Worm (Caenorhabditis elegans): ENCODE data around the gene nhr-99.

Gene nhr-99

ce11 chrV:467507-467906, 7.1 kb upstream of the nhr-99 start:
- TF ChIP-seq efl-1 (optimal IDR thresholded peaks at IDR 0.05) (no peak), efl-1 (GFP tag; optimal IDR thresholded peaks at IDR 0.05 in 1 of 2) (peak in 1 of 2 experiments; percentile 85), ceh-63 (GFP tag; optimal IDR thresholded peaks at IDR 0.05) (no peak)

ce11 chrV:468460-468859, 6.1 kb upstream of the nhr-99 start, which contains the start of gene srbc-57:
Gene srbc-57, minus strand, starts transcription at chrV:468560.
- TF ChIP-seq fkh-4 (tag; optimal IDR thresholded peaks at IDR 0.05; ENCODE audit: borderline replicate concordance) = no peak
- no peak for TF ChIP-seq aly-2 (tag; optimal IDR thresholded peaks at IDR 0.05)
- peak; percentile 14 for TF ChIP-seq fkh-8 (tag; optimal IDR thresholded peaks at IDR 0.05)
- no peak for TF ChIP-seq tlp-1 (tag; optimal IDR thresholded peaks at IDR 0.05)
- TF ChIP-seq mep-1 (tag; optimal IDR thresholded peaks at IDR 0.05) = no peak

ce11 chrV:472589-472988, 2.0 kb upstream of the nhr-99 start, which contains the start of gene srt-31:
Gene srt-31, plus strand, starts transcription at chrV:472889.
- TF ChIP-seq ztf-4 (tag; optimal IDR thresholded peaks at IDR 0.05) (no peak), isw-1 (GFP tag; IDR thresholded peaks at IDR 0.05) (no peak), aha-1 (tag; optimal IDR thresholded peaks at IDR 0.05) (no peak), elt-3 (tag; optimal IDR thresholded peaks at IDR 0.05) (no peak), ceh-90 (tag; optimal IDR thresholded peaks at IDR 0.05) (no peak), dsc-1 (tag; optimal IDR thresholded peaks at IDR 0.05) (no peak), egl-27 (tag; optimal IDR thresholded peaks at IDR 0.05) (no peak), vab-15 (tag; optimal IDR thresholded peaks at IDR 0.05) (no peak), pax-3 (tag; optimal IDR thresholded peaks at IDR 0.05) (no peak), ztf-11 (tag; optimal IDR thresholded peaks at IDR 0.05) (no peak), aly-2 (tag; optimal IDR thresholded peaks at IDR 0.05) (no peak), nhr-11 (tag; optimal IDR thresholded peaks at IDR 0.05) (no peak), nhr-84 (tag; optimal IDR thresholded peaks at IDR 0.05) (no peak), tbx-2 (tag; optimal IDR thresholded peaks at IDR 0.05) (no peak), nhr-77 (tag; optimal IDR thresholded peaks at IDR 0.05) (no peak), egl-13 (tag; optimal IDR thresholded peaks at IDR 0.05) (no peak), grh-1 (GFP tag; IDR thresholded peaks at IDR 0.05) (no peak), C16A3.4 (tag; optimal IDR thresholded peaks at IDR 0.05) (no peak)

ce11 chrV:477664-478212, 3.2 kb downstream of the nhr-99 start, which contains the start of gene nhr-55:
Gene nhr-55, plus strand, starts transcription at chrV:478162.
- TF ChIP-seq nhr-71 (tag; optimal IDR thresholded peaks at IDR 0.05) (no peak), nhr-77 (tag; optimal IDR thresholded peaks at IDR 0.05) (no peak), nhr-237 (tag; optimal IDR thresholded peaks at IDR 0.05) (no peak), elt-2 (tag; optimal IDR thresholded peaks at IDR 0.05) (peak; percentile 14), lin-15B (tag; optimal IDR thresholded peaks at IDR 0.05) (no peak), nhr-11 (tag; optimal IDR thresholded peaks at IDR 0.05) (no peak), nhr-28 (tag; optimal IDR thresholded peaks at IDR 0.05) (no peak), fkh-8 (tag; optimal IDR thresholded peaks at IDR 0.05) (peak; percentile 5), tlp-1 (tag; optimal IDR thresholded peaks at IDR 0.05) (no peak), alr-1 (tag; optimal IDR thresholded peaks at IDR 0.05; ENCODE audit: borderline replicate concordance) (no peak), vab-15 (tag; optimal IDR thresholded peaks at IDR 0.05) (no peak), ztf-4 (tag; optimal IDR thresholded peaks at IDR 0.05) (no peak), sptf-1 (tag; optimal IDR thresholded peaks at IDR 0.05) (no peak), lin-35 (GFP tag; optimal IDR thresholded peaks at IDR 0.05) (peak in 1 of 2 experiments; percentile 1), pag-3 (tag; optimal IDR thresholded peaks at IDR 0.05; ENCODE audit: borderline replicate concordance, insufficient read depth) (no peak), ceh-8 (GFP tag; optimal IDR thresholded peaks at IDR 0.05) (no peak)

ce11 chrV:479046-479445, 4.5 kb downstream of the nhr-99 start:
- TF ChIP-seq aha-1 (tag; optimal IDR thresholded peaks at IDR 0.05) = no peak

Data from whole organism, L1 larva.